Worm (Caenorhabditis elegans) whole organism, mixed stage, embryonic: Measurements from ENCODE around the gene srw-109.

Source experiments
- M03D4.4 ChIP-seq: sonication (generic microtip); optimal IDR thresholded peaks from 2 replicates; lab custom pipeline; 2017; ENCODE audit warnings: mild to moderate bottlenecking, missing genetic modification characterization, missing compliant biosample characterization
- flh-1 ChIP-seq: fragments of 200-800 bp; sonication (Bioruptor generic); optimal IDR thresholded peaks from 2 replicates; lab custom pipeline; 2018; ENCODE audit warnings: mild to moderate bottlenecking, missing genetic modification characterization, moderate library complexity, missing compliant biosample characterization
- nhr-237 ChIP-seq: fragments of 150-350 bp; optimal IDR thresholded peaks from 2 replicates; lab custom pipeline; 2014; ENCODE audit warnings: missing biosample characterization, missing genetic modification characterization
- sptf-1 ChIP-seq: sonication (generic microtip); optimal IDR thresholded peaks from 2 replicates; lab custom pipeline; 2017; ENCODE audit warnings: mild to moderate bottlenecking, missing genetic modification characterization, moderate library complexity, missing compliant biosample characterization

DNA sequence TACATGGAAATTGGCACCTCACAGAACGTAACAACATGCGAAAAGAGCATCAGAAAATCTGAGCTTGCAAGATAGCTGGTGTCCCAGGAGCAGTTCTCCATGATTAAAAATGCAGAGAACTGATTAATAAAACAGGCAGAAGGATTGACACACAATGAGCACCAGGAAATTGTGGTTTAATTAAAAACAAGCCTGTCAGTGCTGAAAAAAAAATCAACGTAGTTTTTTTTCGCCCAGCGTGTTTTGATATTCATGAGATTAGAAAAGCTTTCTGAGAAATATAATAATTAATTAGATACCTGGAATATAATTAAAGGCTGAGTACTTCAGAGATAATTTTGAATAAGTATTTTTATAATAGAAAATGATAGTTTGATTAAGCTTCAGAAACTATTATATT lies 48.9 kb upstream of the srw-109 start, which contains the start of gene srh-246:
- TF ChIP-seq nhr-237 (tag; lab: Kevin White, UChicago) = no peak
- TF ChIP-seq M03D4.4 = no peak
- no peak for TF ChIP-seq sptf-1 (tag; lab: Kevin White, UChicago)
- no peak for TF ChIP-seq flh-1 (GFP tag; lab: Kevin White, UChicago)
